Fruit fly (Drosophila melanogaster): ENCODE data around the gene amos.

Gene amos

DNA sequence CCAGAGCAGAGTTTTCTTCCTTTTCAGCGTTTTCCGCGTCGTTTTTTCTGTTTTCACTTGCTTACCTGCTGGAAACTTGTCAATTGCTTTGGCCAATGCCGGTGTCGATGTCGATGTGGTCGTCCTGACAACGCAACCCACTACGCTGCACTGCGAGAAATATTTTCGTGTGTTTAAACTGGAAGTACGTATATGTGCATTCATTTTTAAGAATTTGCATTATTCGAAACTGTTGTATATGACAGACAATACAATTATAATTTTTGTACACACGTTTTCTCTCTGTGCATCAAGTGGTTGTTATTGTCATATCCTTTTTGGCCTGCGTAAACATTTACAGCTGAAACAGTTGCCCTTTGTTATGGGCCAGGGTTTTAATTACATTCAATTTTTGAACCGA lies 19.3 kb upstream of the amos start, which contains the start of gene IFT46:
Gene IFT46, minus strand, starts transcription at position 88 of the 400 bp plus-strand sequence.
- TF ChIP-seq CG17801 (GFP tag; optimal IDR thresholded peaks at IDR 0.05; ENCODE audit: partially characterized antibody), result no peak

DNA sequence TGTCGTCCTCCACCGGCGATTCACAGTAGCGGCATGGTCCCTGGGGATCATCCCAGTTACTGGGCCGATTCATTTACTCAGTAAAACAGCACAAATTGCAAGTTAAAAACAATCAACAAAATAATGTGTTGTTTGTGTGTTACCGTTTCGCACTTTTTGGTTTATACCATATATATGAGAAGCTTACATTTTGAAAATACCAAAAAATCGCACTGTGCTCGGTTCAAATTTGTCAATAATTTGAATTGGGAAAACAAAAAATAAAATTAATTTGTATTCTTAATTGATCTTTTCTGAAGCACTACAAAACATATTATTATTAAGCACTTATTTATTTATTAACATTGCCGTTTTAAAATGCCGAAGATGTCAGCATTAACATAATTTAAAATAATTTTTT lies 15.4 kb upstream of the amos start, which contains the start of gene Atac2:
Gene Atac2, minus strand, starts transcription at position 144 of the 400 bp plus-strand sequence.
- no peak for TF ChIP-seq CG17801 (GFP tag; optimal IDR thresholded peaks at IDR 0.05; ENCODE audit: partially characterized antibody)

dm6 chr2L:18606642-18607041 lies 9.9 kb upstream of the amos start, which contains the start of gene CG10333:
Gene CG10333 (plus strand): TSS chr2L:18606832.
- no peak for TF ChIP-seq CG17801 (GFP tag; optimal IDR thresholded peaks at IDR 0.05; ENCODE audit: partially characterized antibody)

DNA sequence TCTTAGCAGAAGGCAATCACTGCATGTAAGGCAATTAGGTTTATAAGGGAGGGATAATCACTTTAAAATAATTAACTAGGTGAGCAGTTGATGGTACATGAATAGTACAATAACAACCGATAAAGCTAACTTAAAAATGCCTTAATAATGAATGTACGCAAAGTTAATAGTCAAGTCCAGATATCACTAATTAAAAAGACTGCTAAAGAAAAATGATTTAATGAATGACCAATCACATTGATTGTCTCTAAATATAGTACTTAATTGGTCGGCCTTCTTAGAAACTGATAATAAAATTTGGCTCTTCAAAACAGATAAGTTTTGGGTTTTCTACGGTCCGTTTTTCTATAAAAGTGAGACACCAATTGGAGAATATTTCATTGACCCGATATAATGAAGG lies 8.8 kb upstream of the amos start, which contains the start of gene CG31789:
Gene CG31789, plus strand, starts transcription at position 380 of the 400 bp plus-strand sequence.
- no peak for TF ChIP-seq CG17801 (GFP tag; optimal IDR thresholded peaks at IDR 0.05; ENCODE audit: partially characterized antibody)

- peak; percentile 97 for TF ChIP-seq CG17801 (GFP tag; optimal IDR thresholded peaks at IDR 0.05; ENCODE audit: partially characterized antibody)
Observed at dm6 chr2L:18604986-18605385, 8.3 kb upstream of the amos start, which contains the start of gene CG10413. Gene CG10413 (minus strand): TSS chr2L:18605249.

dm6 chr2L:18599152-18599551 lies 2.4 kb upstream of the amos start:
- TF ChIP-seq CG17801 (GFP tag; optimal IDR thresholded peaks at IDR 0.05; ENCODE audit: partially characterized antibody), result peak; percentile 16

- no peak for TF ChIP-seq CG17801 (GFP tag; optimal IDR thresholded peaks at IDR 0.05; ENCODE audit: partially characterized antibody)
Observed at dm6 chr2L:18598150-18598723, 1.5 kb upstream of the amos start.

DNA sequence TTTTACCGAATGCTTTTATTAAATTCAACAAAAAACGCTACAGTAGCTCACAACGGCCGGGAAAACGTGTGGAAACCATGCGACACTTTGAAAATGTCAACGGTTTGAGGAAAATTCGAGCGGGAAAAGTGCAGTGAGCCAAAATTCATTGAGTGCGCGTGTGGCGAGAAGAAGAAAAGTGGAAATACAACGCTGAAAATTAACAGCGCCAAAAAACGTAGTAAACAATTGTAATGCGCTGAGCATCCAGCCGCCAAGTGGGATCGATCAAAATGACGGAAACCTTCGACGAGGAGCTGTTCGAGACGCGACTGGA lies 5.8 kb downstream of the amos start:
- TF ChIP-seq CG17801 (GFP tag; optimal IDR thresholded peaks at IDR 0.05; ENCODE audit: partially characterized antibody), result no peak

DNA sequence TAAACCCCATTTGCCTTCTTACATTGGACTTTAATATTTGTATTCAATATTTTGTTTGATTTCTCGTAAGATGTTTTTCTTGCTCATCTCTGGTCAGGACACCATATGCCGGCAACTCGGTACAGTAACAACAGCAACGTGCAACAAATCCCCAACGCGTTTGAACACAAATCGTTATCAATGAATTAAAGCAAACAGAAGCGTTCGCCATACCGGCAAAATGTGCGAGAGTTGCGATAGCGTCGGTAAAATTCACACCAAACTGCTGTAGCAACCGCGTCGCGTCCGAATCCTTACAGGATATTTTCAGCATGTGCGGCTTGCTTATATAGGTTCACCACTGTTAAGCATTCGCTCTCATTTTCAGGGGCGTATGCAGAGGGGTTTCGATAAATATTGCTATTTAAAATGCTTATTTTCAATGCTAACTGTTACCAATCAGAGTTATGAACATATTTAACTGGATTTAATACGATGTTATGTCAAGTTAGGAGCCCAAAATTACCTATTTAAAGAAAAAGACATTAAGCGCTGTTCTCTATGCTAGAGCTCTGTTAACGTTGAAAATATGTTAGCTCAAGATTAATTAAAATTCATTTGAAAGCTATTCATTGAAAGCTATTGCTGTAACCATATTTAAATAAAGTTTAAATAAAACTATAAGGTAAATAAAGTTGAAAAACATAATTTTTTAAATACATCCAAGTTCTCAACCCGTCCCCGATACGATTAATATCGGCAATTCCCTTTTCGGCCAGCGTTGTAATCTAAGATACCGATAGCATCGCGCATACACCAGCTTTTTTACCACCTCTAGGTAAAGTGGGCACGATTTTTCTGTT lies 6.4 kb downstream of the amos start, which contains the start of the genes Pde11 and CG15160:
Gene Pde11, minus strand, starts transcription at position 243 of the 842 bp plus-strand sequence.
Gene CG15160, plus strand, starts transcription at position 792 of the 842 bp plus-strand sequence.
- no peak for TF ChIP-seq CG17801 (GFP tag; optimal IDR thresholded peaks at IDR 0.05; ENCODE audit: partially characterized antibody)

- no peak for TF ChIP-seq CG17801 (GFP tag; optimal IDR thresholded peaks at IDR 0.05; ENCODE audit: partially characterized antibody)
Observed at dm6 chr2L:18584617-18585016, 12.1 kb downstream of the amos start.

dm6 chr2L:18576250-18576649 lies 20.5 kb downstream of the amos start:
- no peak for TF ChIP-seq CG17801 (GFP tag; optimal IDR thresholded peaks at IDR 0.05; ENCODE audit: partially characterized antibody)

- no peak for TF ChIP-seq CG17801 (GFP tag; optimal IDR thresholded peaks at IDR 0.05; ENCODE audit: partially characterized antibody)
Observed at dm6 chr2L:18572428-18573136, 24.1 kb downstream of the amos start.

- TF ChIP-seq CG17801 (GFP tag; optimal IDR thresholded peaks at IDR 0.05; ENCODE audit: partially characterized antibody), result peak; percentile 41
Observed at dm6 chr2L:18571724-18572427, 24.8 kb downstream of the amos start.

- no peak for TF ChIP-seq CG17801 (GFP tag; optimal IDR thresholded peaks at IDR 0.05; ENCODE audit: partially characterized antibody)
Observed at dm6 chr2L:18568715-18569114, 28.0 kb downstream of the amos start.

dm6 chr2L:18567563-18567962 lies 29.2 kb downstream of the amos start:
- no peak for TF ChIP-seq CG17801 (GFP tag; optimal IDR thresholded peaks at IDR 0.05; ENCODE audit: partially characterized antibody)
